Worm (Caenorhabditis elegans) whole organism, young adult: Measurements from ENCODE around the gene sdz-19.

ENCODE experiments used
- F23B12.7 ChIP-seq: sonication (generic microtip); optimal IDR thresholded peaks from 2 replicates; lab custom pipeline; 2017; ENCODE audit warnings: missing genetic modification characterization, mild to moderate bottlenecking, missing compliant biosample characterization, antibody characterized with exemption, moderate library complexity; ENCODE audit not compliant: insufficient read depth
- F37B4.10 ChIP-seq: fragments of 200-800 bp; sonication (Bioruptor generic); IDR thresholded peaks from 2 replicates; pipeline ENCODE4 v1.3.6; 2022; ENCODE audit warnings: missing genetic modification characterization, missing compliant biosample characterization
- F52B5.7 ChIP-seq: sonication (generic microtip); optimal IDR thresholded peaks from 2 replicates; lab custom pipeline; 2016; ENCODE audit warnings: mild to moderate bottlenecking, missing genetic modification characterization, missing compliant biosample characterization
- F57A8.1 ChIP-seq: fragments of 200-800 bp; sonication (Bioruptor generic); optimal IDR thresholded peaks from 2 replicates; lab custom pipeline; 2018; ENCODE audit warnings: mild to moderate bottlenecking, missing genetic modification characterization, moderate library complexity, missing compliant biosample characterization
- T07F8.4 ChIP-seq: sonication (generic microtip); optimal IDR thresholded peaks from 2 replicates; lab custom pipeline; 2016; ENCODE audit warnings: mild to moderate bottlenecking, missing genetic modification characterization, moderate library complexity, missing compliant biosample characterization
- aptf-3 ChIP-seq: fragments of 200-800 bp; sonication (Bioruptor generic); IDR thresholded peaks from 2 replicates; pipeline ENCODE4 v1.3.6; 2022; ENCODE audit warnings: missing genetic modification characterization, missing compliant biosample characterization
- athp-1 ChIP-seq: sonication (generic microtip); optimal IDR thresholded peaks from 2 replicates; lab custom pipeline; 2017; ENCODE audit warnings: mild to moderate bottlenecking, missing genetic modification characterization, missing compliant biosample characterization
- attf-5 ChIP-seq: fragments of 200-800 bp; sonication (Bioruptor generic); optimal IDR thresholded peaks from 2 replicates; lab custom pipeline; 2018; ENCODE audit warnings: mild to moderate bottlenecking, missing genetic modification characterization, missing compliant biosample characterization
- cebp-1 ChIP-seq, 2 experiments: fragments of 200-800 bp in 1 of 2; sonication (Bioruptor generic) in 1 of 2; sonication (generic microtip) in 1 of 2; IDR thresholded peaks in 1 of 2; optimal IDR thresholded peaks in 1 of 2; 2 replicates each; pipeline versions ENCODE4 v1.3.6 to Lab custom; 2017 to 2022; ENCODE audit warnings: missing compliant biosample characterization in 2 of 2, missing genetic modification characterization in 2 of 2, mild to moderate bottlenecking in 1 of 2, missing genetic modification reagents in 1 of 2, moderate library complexity in 1 of 2
- cebp-2 ChIP-seq: fragments of 200-800 bp; sonication (Bioruptor generic); IDR thresholded peaks from 2 replicates; pipeline ENCODE4 v1.3.6; 2022; ENCODE audit warnings: missing genetic modification characterization, missing compliant biosample characterization
- dox-1 ChIP-seq: fragments of 200-800 bp; sonication (Bioruptor generic); IDR thresholded peaks from 2 replicates; pipeline ENCODE4 v1.3.6; 2022; ENCODE audit warnings: missing genetic modification reagents, missing genetic modification characterization, missing compliant biosample characterization
- ekl-4 ChIP-seq: fragments of 200-800 bp; sonication (Bioruptor generic); IDR thresholded peaks from 2 replicates; pipeline ENCODE4 v1.3.6; 2022; ENCODE audit warnings: missing genetic modification reagents, missing genetic modification characterization, missing compliant biosample characterization
- him-1 ChIP-seq: sonication (generic microtip); optimal IDR thresholded peaks from 2 replicates; lab custom pipeline; 2016; ENCODE audit warnings: missing genotype, missing genetic modification reagents, missing genetic modification characterization, missing compliant biosample characterization
- hlh-26 ChIP-seq: fragments of 200-800 bp; sonication (Bioruptor generic); conservative IDR thresholded peaks from 2 replicates; pipeline ENCODE4 v1.3.6; 2022; ENCODE audit warnings: missing genetic modification reagents, missing genetic modification characterization, missing compliant biosample characterization
- hmg-1.2 ChIP-seq: fragments of 200-800 bp; sonication (Bioruptor generic); IDR thresholded peaks from 2 replicates; pipeline ENCODE4 v1.3.6; 2022; ENCODE audit warnings: missing genetic modification reagents, missing genetic modification characterization, missing compliant biosample characterization
- hsf-1 ChIP-seq: fragments of 200-800 bp; sonication (Bioruptor generic); IDR thresholded peaks from 2 replicates; pipeline ENCODE4 v1.3.6; 2022; ENCODE audit warnings: missing genetic modification reagents, missing genetic modification characterization, missing compliant biosample characterization
- let-526 ChIP-seq: fragments of 200-800 bp; sonication (Bioruptor generic); IDR thresholded peaks from 2 replicates; pipeline ENCODE4 v1.3.6; 2022; ENCODE audit warnings: missing genetic modification reagents, missing genetic modification characterization, missing compliant biosample characterization
- lin-40 ChIP-seq: sonication (generic microtip); optimal IDR thresholded peaks from 2 replicates; lab custom pipeline; 2016; ENCODE audit warnings: missing genetic modification characterization, mild to moderate bottlenecking, missing compliant biosample characterization, missing genotype, missing genetic modification reagents
- lin-54 ChIP-seq: fragments of 200-800 bp; sonication (Bioruptor generic); optimal IDR thresholded peaks from 2 replicates; lab custom pipeline; 2018; ENCODE audit warnings: mild to moderate bottlenecking, missing genetic modification characterization, missing compliant biosample characterization
- lsy-27 ChIP-seq: sonication (generic microtip); optimal IDR thresholded peaks from 2 replicates; lab custom pipeline; 2017; ENCODE audit warnings: missing genetic modification characterization, mild to moderate bottlenecking, missing compliant biosample characterization, antibody characterized with exemption, missing genotype, borderline replicate concordance; ENCODE audit not compliant: insufficient read depth
- madf-8 ChIP-seq: fragments of 200-800 bp; sonication (Bioruptor generic); conservative IDR thresholded peaks from 2 replicates; pipeline ENCODE4 v1.3.6; 2022; ENCODE audit warnings: missing genetic modification reagents, missing genetic modification characterization, missing compliant biosample characterization
- mcd-1 ChIP-seq: fragments of 200-800 bp; sonication (Bioruptor generic); IDR thresholded peaks from 2 replicates; pipeline ENCODE4 v1.3.6; 2022; ENCODE audit warnings: missing genetic modification reagents, missing genetic modification characterization, missing compliant biosample characterization
- nhr-80 ChIP-seq: sonication (generic microtip); optimal IDR thresholded peaks from 2 replicates; lab custom pipeline; 2016; ENCODE audit warnings: missing genetic modification characterization, missing compliant biosample characterization
- rpc-1 ChIP-seq, 2 experiments: fragments of 150-350 bp in 1 of 2; sonication (generic microtip) in 1 of 2; optimal IDR thresholded peaks; 2 replicates each; lab custom pipeline; 2014 to 2018; ENCODE audit warnings: missing biosample characterization in 1 of 2, missing genetic modification characterization in 1 of 2, missing genetic modification reagents in 1 of 2, missing genotype in 1 of 2
- sea-2 ChIP-seq: fragments of 200-800 bp; sonication (Bioruptor generic); IDR thresholded peaks from 2 replicates; pipeline ENCODE4 v1.3.6; 2022; ENCODE audit warnings: missing genetic modification characterization, missing compliant biosample characterization
- tbp1 ChIP-seq: fragments of 200-800 bp; sonication (Bioruptor generic); optimal IDR thresholded peaks from 2 replicates; lab custom pipeline; 2018; ENCODE audit warnings: mild to moderate bottlenecking, missing genetic modification characterization, missing compliant biosample characterization
- ztf-18 ChIP-seq: sonication (generic microtip); optimal IDR thresholded peaks from 2 replicates; lab custom pipeline; 2016; ENCODE audit warnings: missing genotype, mild to moderate bottlenecking, missing genetic modification characterization, missing compliant biosample characterization
- ztf-28 ChIP-seq: fragments of 200-800 bp; sonication (Bioruptor generic); IDR thresholded peaks from 2 replicates; pipeline ENCODE4 v1.3.6; 2022; ENCODE audit warnings: missing genetic modification reagents, missing genetic modification characterization, missing compliant biosample characterization
- ztf-3 ChIP-seq: fragments of 200-800 bp; sonication (Bioruptor generic); optimal IDR thresholded peaks from 2 replicates; lab custom pipeline; 2018; ENCODE audit warnings: mild to moderate bottlenecking, missing genetic modification characterization, missing compliant biosample characterization

The sdz-19 gene

DNA sequence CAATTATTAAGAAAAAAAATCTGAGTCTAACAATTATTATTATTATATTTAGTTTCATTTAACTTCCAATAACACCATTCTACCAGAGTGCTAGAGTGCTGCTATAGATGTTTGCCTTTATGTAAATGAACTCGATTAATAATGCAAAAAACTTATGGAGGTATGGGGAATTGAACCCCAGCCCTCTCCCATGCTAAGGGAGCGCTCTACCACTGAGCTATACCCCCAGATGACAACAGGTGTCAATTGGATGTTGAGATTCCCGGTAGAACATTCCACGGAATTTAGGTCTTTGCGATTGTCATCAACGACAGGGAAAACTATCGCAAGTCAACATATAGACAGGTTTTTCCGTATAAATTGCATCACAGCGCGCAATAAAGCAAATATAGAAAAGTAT, 45.1 kb downstream of the sdz-19 start (continued):
- TF ChIP-seq F37B4.10 (no peak), madf-8 (GFP tag; lab: Robert Waterston, UW) (no peak), sea-2 (GFP tag; lab: Robert Waterston, UW) (no peak), rpc-1 (optimal IDR thresholded peaks at IDR 0.05; lab: Kevin White, UChicago) (peak; percentile 90), rpc-1 (tag; optimal IDR thresholded peaks at IDR 0.05; lab: Kevin White, UChicago) (peak; percentile 95), ekl-4 (GFP tag; lab: Robert Waterston, UW) (peak; percentile 75; the same call in 1 of the 2 replicates), lin-54 (peak; percentile 54), F57A8.1 (GFP tag; lab: Kevin White, UChicago) (no peak), nhr-80 (peak; percentile 30), aptf-3 (GFP tag; lab: Robert Waterston, UW) (peak; percentile 81; the same call in 1 of the 2 replicates)

DNA sequence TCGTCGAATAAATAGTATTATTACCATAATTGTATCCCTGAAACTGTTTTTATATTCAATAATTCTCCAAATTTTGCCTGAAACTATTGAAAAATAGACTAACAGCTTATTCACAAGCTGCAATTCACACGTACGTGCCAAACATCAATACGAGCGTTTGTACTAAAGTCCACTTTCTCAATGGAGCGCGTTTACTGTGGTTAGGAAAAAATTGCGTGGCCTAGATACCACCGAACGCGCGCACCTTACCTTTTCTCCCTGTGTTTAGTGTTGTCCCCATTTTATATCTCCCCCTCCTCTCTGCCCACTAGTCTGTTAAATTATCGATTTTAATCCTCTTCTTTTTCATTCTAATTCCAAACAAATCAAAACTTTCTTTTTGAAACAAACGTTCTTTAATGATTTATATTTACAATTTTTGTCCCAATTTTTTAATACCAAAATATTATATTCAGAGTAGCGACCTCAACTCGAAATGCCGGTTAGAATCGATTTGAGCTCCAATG, 48.8 kb downstream of the sdz-19 start, which contains the start of the genes T18D3.9 and T18D3.1:
Gene T18D3.9, minus strand, starts transcription at position 168 of the 506 bp plus-strand sequence.
Gene T18D3.1, plus strand, starts transcription at position 456 of the 506 bp plus-strand sequence.
- no peak for TF ChIP-seq athp-1
- no peak for TF ChIP-seq F23B12.7 (tag; lab: Kevin White, UChicago)
- no peak for TF ChIP-seq hlh-26 (GFP tag; lab: Robert Waterston, UW)
- peak; percentile 84 for TF ChIP-seq mcd-1 (GFP tag; lab: Robert Waterston, UW)
- TF ChIP-seq lsy-27 (tag; lab: Kevin White, UChicago): no peak
- no peak for TF ChIP-seq let-526
- no peak for TF ChIP-seq T07F8.4
- peak; percentile 52 for TF ChIP-seq nhr-80
- peak; percentile 16 for TF ChIP-seq tbp1 (GFP tag; lab: Kevin White, UChicago)
- peak; percentile 45 for TF ChIP-seq ztf-18
- TF ChIP-seq him-1: no peak
- no peak for TF ChIP-seq ztf-3
- no peak for TF ChIP-seq hsf-1 (GFP tag; lab: Robert Waterston, UW)
- no peak for TF ChIP-seq F52B5.7 (tag; lab: Kevin White, UChicago)
- no peak for TF ChIP-seq cebp-1 (GFP tag; IDR thresholded peaks at IDR 0.05; lab: Robert Waterston, UW)
- TF ChIP-seq cebp-1 (tag; optimal IDR thresholded peaks at IDR 0.05; lab: Kevin White, UChicago): peak; percentile 28
- TF ChIP-seq cebp-2 (GFP tag; lab: Robert Waterston, UW): no peak
- TF ChIP-seq dox-1 (GFP tag; lab: Robert Waterston, UW): 0 out of 2 replicates have a peak, but pooled peaks have one; percentile 14
- TF ChIP-seq ztf-28 (GFP tag; lab: Robert Waterston, UW): no peak
- peak; percentile 17 for TF ChIP-seq lin-40 (tag; lab: Kevin White, UChicago)
- peak; percentile 33 for TF ChIP-seq attf-5 (GFP tag; lab: Kevin White, UChicago)
- peak; percentile 31; the same call in 1 of the 2 replicates for TF ChIP-seq hmg-1.2 (GFP tag; lab: Robert Waterston, UW)
